Fruit fly (Drosophila melanogaster) whole organism, prepupa: ENCODE results near the gene Mesh1.
A peak's percentile ranks its signal among the peaks of the same experiment; 100 is the strongest.

ENCODE experiments used
- CG1621 ChIP-seq: fragments of 200-800 bp; sonication (Bioruptor generic); optimal IDR thresholded peaks from 3 replicates; lab custom pipeline; 2018; ENCODE audit warnings: missing biosample characterization, mild to moderate bottlenecking, missing genetic modification characterization
- CG16779 ChIP-seq: fragments of 200-800 bp; sonication (Bioruptor generic); optimal IDR thresholded peaks from 3 replicates; lab custom pipeline; 2017; ENCODE audit warnings: missing biosample characterization, mild to moderate bottlenecking, missing genetic modification characterization
- CG4318 ChIP-seq: fragments of 200-800 bp; sonication (Bioruptor generic); optimal IDR thresholded peaks from 3 replicates; lab custom pipeline; 2017; ENCODE audit warnings: missing biosample characterization, mild to moderate bottlenecking, missing genetic modification characterization
- Eip75B ChIP-seq: fragments of 200-800 bp; sonication (Bioruptor generic); optimal IDR thresholded peaks from 3 replicates; lab custom pipeline; 2016; ENCODE audit warnings: missing biosample characterization, missing genetic modification characterization
- Eip93F ChIP-seq: fragments of 200-800 bp; sonication (Bioruptor generic); optimal IDR thresholded peaks from 2 replicates; lab custom pipeline; 2016; ENCODE audit warnings: missing biosample characterization, mild to moderate bottlenecking, missing genetic modification characterization
- Met ChIP-seq: fragments of 200-800 bp; sonication (Bioruptor generic); optimal IDR thresholded peaks from 3 replicates; lab custom pipeline; 2016; ENCODE audit warnings: missing biosample characterization, missing genetic modification characterization

DNA sequence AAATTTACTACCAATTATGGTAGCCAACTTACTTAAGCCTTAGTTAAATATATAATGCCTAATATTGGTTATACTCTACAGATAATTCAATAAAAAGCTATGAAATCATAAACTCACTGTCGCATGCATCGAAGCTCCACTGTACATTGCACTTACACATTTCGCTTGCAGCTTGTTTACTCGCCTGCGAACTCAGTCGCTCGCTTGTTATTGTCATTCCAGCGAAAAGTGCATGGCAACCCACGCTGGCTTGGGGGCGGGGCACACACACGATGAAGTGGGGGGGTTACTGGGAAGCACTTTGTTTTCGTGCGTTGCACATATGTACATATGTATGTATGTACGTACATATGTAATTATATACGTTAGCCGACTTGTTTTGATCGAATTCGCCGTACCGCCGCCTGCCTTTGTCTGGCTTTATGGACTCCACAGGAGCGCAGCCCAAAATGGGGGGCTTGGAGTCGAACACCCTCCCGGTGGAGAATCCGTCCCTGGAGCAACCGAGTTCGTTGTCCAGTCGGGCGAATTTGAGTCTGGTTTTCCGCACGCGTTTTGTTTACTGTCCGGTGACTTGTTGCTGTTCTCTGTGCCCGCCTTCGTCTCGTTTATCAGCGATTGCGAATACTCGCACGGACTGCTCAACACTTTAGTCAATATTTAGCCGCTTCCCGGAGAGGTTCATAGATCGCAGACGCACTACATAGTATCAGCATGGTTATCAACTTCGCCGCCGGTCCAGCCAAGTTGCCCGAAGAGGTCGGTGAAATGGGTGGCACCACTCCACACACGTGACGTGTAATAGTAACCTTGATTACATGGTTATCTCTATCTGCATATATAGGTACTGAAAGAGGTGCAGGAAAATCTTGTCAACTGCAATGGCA, 2.3 kb downstream of the Mesh1 start, which contains the start of gene CG11899:
- peak; percentile 87 for TF ChIP-seq Met (GFP tag; lab: Kevin White, UChicago)
- TF ChIP-seq CG16779 (tag; lab: Kevin White, UChicago), result peak; percentile 47
- TF ChIP-seq Eip93F (GFP tag; lab: Kevin White, UChicago), result peak; percentile 94
- TF ChIP-seq Eip75B, result peak; percentile 88
- TF ChIP-seq CG1621 (tag; lab: Kevin White, UChicago), result peak; percentile 93
- peak; percentile 26 for TF ChIP-seq CG4318 (GFP tag; lab: Kevin White, UChicago)
